Worm (Caenorhabditis elegans) whole organism, young adult: ENCODE results near the gene D1054.3.

Source experiments
- C06A6.2 ChIP-seq: fragments of 200-800 bp; sonication (Bioruptor generic); conservative IDR thresholded peaks from 2 replicates; pipeline ENCODE4 v1.3.6; 2022; ENCODE audit warnings: missing genetic modification characterization, missing compliant biosample characterization
- F33H1.4 ChIP-seq: fragments of 200-800 bp; sonication (Bioruptor generic); IDR thresholded peaks from 2 replicates; pipeline ENCODE4 v1.3.6; 2022; ENCODE audit warnings: missing genetic modification reagents, missing genetic modification characterization, missing compliant biosample characterization
- T26A5.8 ChIP-seq: sonication (generic microtip); optimal IDR thresholded peaks from 2 replicates; lab custom pipeline; 2016; ENCODE audit warnings: missing genetic modification characterization, missing compliant biosample characterization
- ama-1 ChIP-seq, 3 experiments: fragments of 150-350 bp in 1 of 3; sonication (generic microtip) in 2 of 3; optimal IDR thresholded peaks; 2 replicates each; lab custom pipeline; 2014 to 2018; ENCODE audit warnings: missing biosample characterization in 2 of 3, missing genetic modification characterization in 2 of 3, missing genetic modification reagents in 2 of 3
- ceh-58 ChIP-seq: fragments of 200-800 bp; sonication (Bioruptor generic); IDR thresholded peaks from 2 replicates; pipeline ENCODE4 v1.3.6; 2022; ENCODE audit warnings: missing genetic modification characterization, missing compliant biosample characterization
- dpff-1 ChIP-seq: sonication (generic microtip); optimal IDR thresholded peaks from 2 replicates; lab custom pipeline; 2017; ENCODE audit warnings: mild to moderate bottlenecking, missing genetic modification characterization, missing compliant biosample characterization
- let-526 ChIP-seq: fragments of 200-800 bp; sonication (Bioruptor generic); IDR thresholded peaks from 2 replicates; pipeline ENCODE4 v1.3.6; 2022; ENCODE audit warnings: missing genetic modification reagents, missing genetic modification characterization, missing compliant biosample characterization
- nfya-1 ChIP-seq: sonication (generic microtip); optimal IDR thresholded peaks from 2 replicates; lab custom pipeline; 2017; ENCODE audit warnings: antibody characterized with exemption, missing compliant biosample characterization, missing genetic modification characterization, borderline replicate concordance; ENCODE audit not compliant: insufficient read depth
- nhr-90 ChIP-seq: sonication (generic microtip); optimal IDR thresholded peaks from 2 replicates; lab custom pipeline; 2016; ENCODE audit warnings: missing genotype, mild to moderate bottlenecking, missing genetic modification characterization, missing compliant biosample characterization
- rcor-1 ChIP-seq: fragments of 200-800 bp; sonication (Bioruptor generic); IDR thresholded peaks from 2 replicates; pipeline ENCODE4 v1.3.6; 2022; ENCODE audit warnings: missing genetic modification reagents, missing genetic modification characterization, missing compliant biosample characterization
- unc-62 ChIP-seq: fragments of 150-350 bp; optimal IDR thresholded peaks from 2 replicates; lab custom pipeline; 2014; ENCODE audit warnings: missing biosample characterization, missing genetic modification reagents, missing genetic modification characterization
- xnd-1 ChIP-seq: sonication (generic microtip); optimal IDR thresholded peaks from 2 replicates; lab custom pipeline; 2016; ENCODE audit warnings: missing genotype, missing genetic modification reagents, missing genetic modification characterization, missing compliant biosample characterization
- zfh-2 ChIP-seq: fragments of 200-800 bp; sonication (Bioruptor generic); conservative IDR thresholded peaks from 2 replicates; pipeline ENCODE4 v1.3.6; 2022; ENCODE audit warnings: missing genetic modification reagents, missing genetic modification characterization, missing compliant biosample characterization

DNA sequence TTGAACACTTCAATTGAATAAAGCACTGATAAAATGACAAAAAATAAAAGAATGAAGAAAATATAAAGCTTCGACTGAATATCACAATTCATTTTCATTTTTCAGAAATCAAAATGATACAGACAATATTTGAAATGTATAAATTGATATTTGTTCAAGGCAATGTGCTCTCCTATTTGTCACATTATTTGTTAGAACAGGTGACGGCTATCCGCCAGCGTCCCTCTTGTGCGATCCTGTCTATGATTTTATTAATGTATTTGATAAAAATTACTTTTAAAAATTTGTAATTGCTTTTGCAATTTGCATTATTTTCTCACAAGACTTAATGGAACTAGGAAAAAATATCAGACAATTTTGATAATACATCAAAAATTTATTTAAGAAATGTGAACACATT is 17.2 kb upstream of the D1054.3 start, which contains the start of gene F28H7.7:
- no peak for TF ChIP-seq xnd-1
- TF ChIP-seq let-526 (GFP tag; lab: Robert Waterston, UW): no peak
- no peak for TF ChIP-seq dpff-1 (tag; lab: Kevin White, UChicago)
- TF ChIP-seq C06A6.2 (GFP tag; lab: Robert Waterston, UW): no peak
- TF ChIP-seq T26A5.8 (tag; lab: Kevin White, UChicago): no peak
- no peak for TF ChIP-seq ceh-58
- TF ChIP-seq nfya-1 (tag; lab: Kevin White, UChicago): no peak
- no peak for TF ChIP-seq F33H1.4 (GFP tag; lab: Robert Waterston, UW)
- no peak for TF ChIP-seq ama-1 (optimal IDR thresholded peaks at IDR 0.05; lab: Kevin White, UChicago)
- no peak for TF ChIP-seq ama-1 (GFP tag; optimal IDR thresholded peaks at IDR 0.05; lab: Kevin White, UChicago)
- no peak for TF ChIP-seq zfh-2 (GFP tag; lab: Robert Waterston, UW)
- TF ChIP-seq rcor-1 (GFP tag; lab: Robert Waterston, UW): no peak
- no peak for TF ChIP-seq unc-62
- no peak for TF ChIP-seq nhr-90 (tag; lab: Kevin White, UChicago)
